Worm (Caenorhabditis elegans) whole organism, young adult: ENCODE data around the gene ztf-30.

Experiments
- ama-1 ChIP-seq, 3 experiments: fragments of 150-350 bp in 1 of 3; sonication (generic microtip) in 2 of 3; optimal IDR thresholded peaks; 2 replicates each; lab custom pipeline; 2014 to 2018; ENCODE audit warnings: missing biosample characterization in 2 of 3, missing genetic modification characterization in 2 of 3, missing genetic modification reagents in 2 of 3
- cebp-2 ChIP-seq: fragments of 200-800 bp; sonication (Bioruptor generic); IDR thresholded peaks from 2 replicates; pipeline ENCODE4 v1.3.6; 2022; ENCODE audit warnings: missing genetic modification characterization, missing compliant biosample characterization
- dpff-1 ChIP-seq: sonication (generic microtip); optimal IDR thresholded peaks from 2 replicates; lab custom pipeline; 2017; ENCODE audit warnings: mild to moderate bottlenecking, missing genetic modification characterization, missing compliant biosample characterization
- lin-54 ChIP-seq: fragments of 200-800 bp; sonication (Bioruptor generic); optimal IDR thresholded peaks from 2 replicates; lab custom pipeline; 2018; ENCODE audit warnings: mild to moderate bottlenecking, missing genetic modification characterization, missing compliant biosample characterization
- nfya-1 ChIP-seq: sonication (generic microtip); optimal IDR thresholded peaks from 2 replicates; lab custom pipeline; 2017; ENCODE audit warnings: antibody characterized with exemption, missing compliant biosample characterization, missing genetic modification characterization, borderline replicate concordance; ENCODE audit not compliant: insufficient read depth
- nhr-90 ChIP-seq: sonication (generic microtip); optimal IDR thresholded peaks from 2 replicates; lab custom pipeline; 2016; ENCODE audit warnings: missing genotype, mild to moderate bottlenecking, missing genetic modification characterization, missing compliant biosample characterization
- snpc-4 ChIP-seq, 5 experiments: fragments of 150-350 bp in 1 of 5; sonication (generic microtip) in 4 of 5; optimal IDR thresholded peaks; 2 replicates each; lab custom pipeline; 2014 to 2018; ENCODE audit warnings: missing genetic modification characterization in 5 of 5, missing biosample characterization in 3 of 5, antibody characterized with exemption in 2 of 5, mild to moderate bottlenecking in 2 of 5, missing compliant biosample characterization in 2 of 5, missing genotype in 2 of 5, moderate library complexity in 2 of 5, missing genetic modification reagents in 1 of 5

DNA sequence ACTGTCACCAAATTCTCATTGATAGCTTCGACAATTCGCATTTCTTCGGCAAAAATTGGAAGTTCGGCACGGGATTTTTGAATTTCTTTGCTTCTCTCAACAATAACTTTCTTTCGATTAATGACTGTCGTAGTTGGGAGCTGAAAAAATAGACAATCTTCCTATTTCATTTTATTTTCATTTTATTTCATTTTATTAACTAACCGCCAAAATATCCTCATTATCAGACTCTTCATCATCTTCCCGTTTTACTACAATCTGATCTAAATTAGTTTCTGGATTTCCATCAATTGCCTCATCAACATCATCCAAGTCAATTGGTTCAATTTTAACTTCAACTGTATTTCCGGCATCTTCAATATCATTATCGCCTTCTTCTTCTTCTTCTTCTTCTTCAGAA lies 15.9 kb upstream of the ztf-30 start:
- no peak for TF ChIP-seq snpc-4 (GFP tag; optimal IDR thresholded peaks at IDR 0.05; lab: Kevin White, UChicago)
- TF ChIP-seq snpc-4 (tag; optimal IDR thresholded peaks at IDR 0.05; lab: Kevin White, UChicago), result no peak
- TF ChIP-seq cebp-2 (GFP tag; lab: Robert Waterston, UW), result no peak
- no peak for TF ChIP-seq nhr-90
- no peak for TF ChIP-seq ama-1 (optimal IDR thresholded peaks at IDR 0.05; lab: Kevin White, UChicago)
- no peak for TF ChIP-seq ama-1 (GFP tag; optimal IDR thresholded peaks at IDR 0.05; lab: Kevin White, UChicago)
- no peak for TF ChIP-seq lin-54 (GFP tag; lab: Kevin White, UChicago)
- TF ChIP-seq dpff-1 (tag; lab: Kevin White, UChicago), result no peak
- no peak for TF ChIP-seq nfya-1 (tag; lab: Kevin White, UChicago)
